Worm (Caenorhabditis elegans) whole organism, late embryonic: Measurements from ENCODE around the gene aat-3.

Experiments
- C08G9.2 ChIP-seq: sonication (generic microtip); optimal IDR thresholded peaks from 2 replicates; lab custom pipeline; 2016; ENCODE audit warnings: mild to moderate bottlenecking, missing genetic modification characterization, moderate library complexity, missing compliant biosample characterization
- C38D4.7 ChIP-seq: fragments of 200-800 bp; sonication (Bioruptor generic); optimal IDR thresholded peaks from 2 replicates; lab custom pipeline; 2018; ENCODE audit warnings: mild to moderate bottlenecking, missing genetic modification characterization, moderate library complexity, missing compliant biosample characterization
- K02D7.2 ChIP-seq: sonication (generic microtip); optimal IDR thresholded peaks from 2 replicates; lab custom pipeline; 2017; ENCODE audit warnings: mild to moderate bottlenecking, missing genetic modification characterization, missing compliant biosample characterization
- T23F11.4 ChIP-seq: fragments of 200-800 bp; sonication (Bioruptor generic); optimal IDR thresholded peaks from 2 replicates; lab custom pipeline; 2018; ENCODE audit warnings: mild to moderate bottlenecking, missing genetic modification characterization, missing compliant biosample characterization
- Y22D7AL.16 ChIP-seq: sonication (generic microtip); optimal IDR thresholded peaks from 2 replicates; lab custom pipeline; 2016; ENCODE audit warnings: missing genetic modification characterization, missing compliant biosample characterization
- ceh-18 ChIP-seq: sonication (generic microtip); optimal IDR thresholded peaks from 2 replicates; lab custom pipeline; 2016; ENCODE audit warnings: missing genetic modification characterization, missing compliant biosample characterization
- ceh-22 ChIP-seq: sonication (generic microtip); optimal IDR thresholded peaks from 2 replicates; lab custom pipeline; 2017; ENCODE audit warnings: missing biosample characterization, missing genetic modification characterization
- ceh-30 ChIP-seq: fragments of 150-350 bp; optimal IDR thresholded peaks from 2 replicates; lab custom pipeline; 2014; ENCODE audit warnings: missing biosample characterization, missing genetic modification characterization
- ceh-31 ChIP-seq: sonication (generic microtip); optimal IDR thresholded peaks from 2 replicates; lab custom pipeline; 2016; ENCODE audit warnings: missing genetic modification characterization, missing compliant biosample characterization
- ceh-34 ChIP-seq: sonication (generic microtip); optimal IDR thresholded peaks from 2 replicates; lab custom pipeline; 2016; ENCODE audit warnings: mild to moderate bottlenecking, missing genetic modification characterization, missing compliant biosample characterization
- ceh-45 ChIP-seq: fragments of 200-800 bp; sonication (Bioruptor generic); IDR thresholded peaks from 2 replicates; pipeline ENCODE4 v1.3.6; 2022; ENCODE audit warnings: missing genetic modification reagents, missing genetic modification characterization, missing compliant biosample characterization
- ceh-48 ChIP-seq: sonication (generic microtip); optimal IDR thresholded peaks from 2 replicates; lab custom pipeline; 2016; ENCODE audit warnings: missing genetic modification characterization, inconsistent platforms, missing compliant biosample characterization
- ceh-6 ChIP-seq: fragments of 200-800 bp; sonication (Bioruptor generic); optimal IDR thresholded peaks from 2 replicates; lab custom pipeline; 2018; ENCODE audit warnings: mild to moderate bottlenecking, missing genetic modification characterization, missing compliant biosample characterization
- ceh-9 ChIP-seq: sonication (generic microtip); optimal IDR thresholded peaks from 2 replicates; lab custom pipeline; 2016; ENCODE audit warnings: mild to moderate bottlenecking, missing genetic modification characterization, inconsistent platforms, missing compliant biosample characterization
- dmd-4 ChIP-seq: sonication (generic microtip); optimal IDR thresholded peaks from 2 replicates; lab custom pipeline; 2016; ENCODE audit warnings: borderline replicate concordance, missing genetic modification characterization, missing compliant biosample characterization
- dve-1 ChIP-seq: sonication (generic microtip); optimal IDR thresholded peaks from 2 replicates; lab custom pipeline; 2017; ENCODE audit warnings: antibody characterized with exemption, mild to moderate bottlenecking, missing genetic modification characterization, missing compliant biosample characterization
- elt-2 ChIP-seq: sonication (generic microtip); optimal IDR thresholded peaks from 2 replicates; lab custom pipeline; 2016; ENCODE audit warnings: missing genetic modification reagents, missing genetic modification characterization, missing compliant biosample characterization
- elt-4 ChIP-seq: sonication (generic microtip); optimal IDR thresholded peaks from 2 replicates; lab custom pipeline; 2016; ENCODE audit warnings: missing genetic modification characterization, missing compliant biosample characterization
- fax-1 ChIP-seq: sonication (generic microtip); optimal IDR thresholded peaks from 2 replicates; lab custom pipeline; 2016; ENCODE audit warnings: missing genotype, missing genetic modification characterization, missing compliant biosample characterization
- fkh-6 ChIP-seq: sonication (generic microtip); optimal IDR thresholded peaks from 2 replicates; lab custom pipeline; 2016; ENCODE audit warnings: missing genetic modification characterization, missing compliant biosample characterization
- gmeb-2 ChIP-seq: sonication (generic microtip); optimal IDR thresholded peaks from 2 replicates; lab custom pipeline; 2016; ENCODE audit warnings: missing genetic modification characterization, inconsistent platforms, missing compliant biosample characterization
- hlh-15 ChIP-seq: sonication (generic microtip); optimal IDR thresholded peaks from 2 replicates; lab custom pipeline; 2016; ENCODE audit warnings: missing genetic modification characterization, missing compliant biosample characterization
- hlh-30 ChIP-seq: sonication (generic microtip); optimal IDR thresholded peaks from 2 replicates; lab custom pipeline; 2017; ENCODE audit warnings: antibody characterized with exemption, missing genetic modification characterization, missing compliant biosample characterization; ENCODE audit not compliant: insufficient read depth
- hlh-8 ChIP-seq: sonication (generic microtip); optimal IDR thresholded peaks from 2 replicates; lab custom pipeline; 2016; ENCODE audit warnings: missing genotype, missing genetic modification characterization, missing compliant biosample characterization
- mec-3 ChIP-seq: sonication (generic microtip); optimal IDR thresholded peaks from 2 replicates; lab custom pipeline; 2016; ENCODE audit warnings: borderline replicate concordance, missing genetic modification characterization, missing compliant biosample characterization
- odd-2 ChIP-seq: sonication (generic microtip); optimal IDR thresholded peaks from 2 replicates; lab custom pipeline; 2017; ENCODE audit warnings: antibody characterized with exemption, mild to moderate bottlenecking, missing genetic modification characterization, missing compliant biosample characterization
- pat-9 ChIP-seq: fragments of 200-800 bp; sonication (Bioruptor generic); optimal IDR thresholded peaks from 2 replicates; lab custom pipeline; 2018; ENCODE audit warnings: mild to moderate bottlenecking, missing genetic modification characterization, moderate library complexity, missing compliant biosample characterization
- pha-4 ChIP-seq: fragments of 150-350 bp; optimal IDR thresholded peaks from 2 replicates; lab custom pipeline; 2018; ENCODE audit warnings: missing biosample characterization, missing genetic modification reagents, missing genetic modification characterization
- pros-1 ChIP-seq: fragments of 150-350 bp; optimal IDR thresholded peaks from 2 replicates; lab custom pipeline; 2014; ENCODE audit warnings: missing biosample characterization, missing genetic modification reagents, missing genetic modification characterization
- ref-2 ChIP-seq: sonication (generic microtip); optimal IDR thresholded peaks from 2 replicates; lab custom pipeline; 2016; ENCODE audit warnings: missing genetic modification characterization, missing compliant biosample characterization
- sox-2 ChIP-seq: fragments of 200-800 bp; sonication (Bioruptor generic); IDR thresholded peaks from 2 replicates; pipeline ENCODE4 v1.3.6; 2022; ENCODE audit warnings: missing genetic modification reagents, missing genetic modification characterization, missing compliant biosample characterization
- tbx-2 ChIP-seq: sonication (generic microtip); optimal IDR thresholded peaks from 2 replicates; lab custom pipeline; 2016; ENCODE audit warnings: missing genetic modification characterization, missing compliant biosample characterization
- tbx-7 ChIP-seq: sonication (generic microtip); optimal IDR thresholded peaks from 2 replicates; lab custom pipeline; 2016; ENCODE audit warnings: missing genotype, missing genetic modification characterization, missing compliant biosample characterization
- unc-3 ChIP-seq, 2 experiments: fragments of 200-800 bp in 1 of 2; sonication (Bioruptor generic) in 1 of 2; sonication (generic microtip) in 1 of 2; conservative IDR thresholded peaks in 1 of 2; optimal IDR thresholded peaks in 1 of 2; 2 replicates each; pipeline versions ENCODE4 v1.3.6 to Lab custom; 2016 to 2022; ENCODE audit warnings: missing compliant biosample characterization in 2 of 2, missing genetic modification characterization in 2 of 2, missing genetic modification reagents in 1 of 2
- unc-42 ChIP-seq: sonication (generic microtip); optimal IDR thresholded peaks from 2 replicates; lab custom pipeline; 2016; ENCODE audit warnings: missing genotype, missing genetic modification characterization, missing compliant biosample characterization
- unc-55 ChIP-seq: sonication (generic microtip); optimal IDR thresholded peaks from 2 replicates; lab custom pipeline; 2017; ENCODE audit warnings: missing biosample characterization, missing genetic modification reagents, missing genetic modification characterization

Gene aat-3

DNA sequence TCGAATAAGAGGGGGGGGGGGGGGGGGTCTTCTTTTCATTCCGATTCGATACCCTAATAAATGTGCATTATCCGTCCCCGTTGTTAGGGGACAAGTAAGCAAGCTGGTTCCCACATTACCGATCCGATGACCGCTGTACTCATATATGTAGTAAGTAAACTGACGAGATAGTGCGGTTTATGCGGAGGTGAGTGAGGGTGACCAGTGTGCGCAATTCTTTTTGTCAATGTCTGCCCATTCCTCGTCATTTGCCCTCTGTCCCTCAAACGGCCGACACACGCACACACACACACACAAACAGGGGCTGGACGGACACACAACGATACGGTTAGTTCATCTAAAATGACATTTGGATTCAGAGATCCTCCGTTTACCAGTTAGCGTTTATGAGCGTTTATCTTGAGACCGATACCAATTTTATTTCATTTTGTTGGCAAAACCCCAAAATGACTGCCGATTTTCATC, at the start of gene aat-3 (continued):
- TF ChIP-seq odd-2 (no peak), tbx-7 (no peak), ceh-31 (tag; lab: Kevin White, UChicago) (peak; percentile 42), pat-9 (no peak), K02D7.2 (tag; lab: Kevin White, UChicago) (no peak), pros-1 (peak; percentile 23), fkh-6 (peak; percentile 36), ceh-45 (GFP tag; lab: Robert Waterston, UW) (no peak), elt-2 (no peak), tbx-2 (peak; percentile 17), gmeb-2 (no peak), unc-3 (GFP tag; conservative IDR thresholded peaks at IDR 0.05; lab: Robert Waterston, UW) (no peak), unc-3 (tag; optimal IDR thresholded peaks at IDR 0.05; lab: Kevin White, UChicago) (no peak), ceh-18 (tag; lab: Kevin White, UChicago) (no peak), elt-4 (no peak), C08G9.2 (tag; lab: Kevin White, UChicago) (no peak)
- TF ChIP-seq, all 69 proteins: peak for 10

DNA sequence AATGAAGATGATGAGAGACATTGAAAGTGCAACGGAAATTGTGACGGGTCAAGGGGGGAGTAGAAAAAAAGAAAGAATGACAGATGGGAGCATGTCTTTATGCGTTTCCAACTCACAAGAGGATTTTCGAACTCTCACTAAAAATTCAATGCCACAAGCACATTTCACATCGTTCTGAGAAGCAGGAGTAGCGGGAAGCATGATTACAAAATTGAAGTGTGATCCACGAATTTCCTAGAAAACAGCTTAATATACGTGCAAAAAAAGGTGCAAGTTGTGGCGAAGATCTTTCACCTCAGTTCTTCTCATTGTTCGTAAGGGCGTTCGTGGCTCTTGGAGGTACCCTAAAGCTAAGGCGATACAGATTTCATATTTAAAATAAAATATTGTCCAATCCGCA, 45.3 kb upstream of the aat-3 start:
- TF ChIP-seq dmd-4 (tag; lab: Kevin White, UChicago) (no peak), mec-3 (tag; lab: Kevin White, UChicago) (no peak), T23F11.4 (GFP tag; lab: Kevin White, UChicago) (no peak), sox-2 (GFP tag; lab: Robert Waterston, UW) (no peak), pha-4 (no peak), tbx-2 (no peak), C38D4.7 (no peak), ceh-34 (no peak), ceh-22 (no peak), fkh-6 (no peak), fax-1 (tag; lab: Kevin White, UChicago) (no peak), ceh-48 (tag; lab: Kevin White, UChicago) (no peak), hlh-15 (no peak), C08G9.2 (tag; lab: Kevin White, UChicago) (no peak), dve-1 (tag; lab: Kevin White, UChicago) (no peak)

DNA sequence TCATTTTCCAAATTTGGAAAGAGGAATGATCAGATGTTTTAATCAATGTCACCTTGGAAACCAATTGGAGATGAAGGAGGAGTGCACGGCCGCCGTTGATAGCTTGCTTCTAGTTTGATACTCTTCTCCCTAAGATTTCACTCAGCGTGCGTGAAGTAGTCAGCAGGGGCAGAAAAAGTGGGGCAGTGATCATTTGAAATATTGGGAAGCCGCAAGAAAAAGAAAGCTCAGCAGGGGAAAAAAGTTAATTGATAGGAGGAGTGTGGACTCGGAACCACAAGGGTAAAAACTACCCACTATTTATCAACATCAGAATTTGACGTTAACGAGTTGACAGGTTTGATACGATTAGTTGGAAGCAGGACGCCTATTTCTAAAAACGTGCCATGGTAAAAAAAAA, 43.6 kb upstream of the aat-3 start, which contains the start of gene K02E10.7:
TSS of gene K02E10.7 (minus strand) at position 101 of the 400 bp plus-strand sequence.
- TF ChIP-seq tbx-7 = no peak
- TF ChIP-seq ceh-9 = no peak
- TF ChIP-seq unc-55 = no peak
- TF ChIP-seq hlh-30 = no peak
- TF ChIP-seq hlh-15 = no peak
- TF ChIP-seq Y22D7AL.16 (tag; lab: Kevin White, UChicago) = no peak
- no peak for TF ChIP-seq unc-3 (GFP tag; conservative IDR thresholded peaks at IDR 0.05; lab: Robert Waterston, UW)
- TF ChIP-seq unc-3 (tag; optimal IDR thresholded peaks at IDR 0.05; lab: Kevin White, UChicago) = no peak
- no peak for TF ChIP-seq ceh-6 (GFP tag; lab: Kevin White, UChicago)

DNA sequence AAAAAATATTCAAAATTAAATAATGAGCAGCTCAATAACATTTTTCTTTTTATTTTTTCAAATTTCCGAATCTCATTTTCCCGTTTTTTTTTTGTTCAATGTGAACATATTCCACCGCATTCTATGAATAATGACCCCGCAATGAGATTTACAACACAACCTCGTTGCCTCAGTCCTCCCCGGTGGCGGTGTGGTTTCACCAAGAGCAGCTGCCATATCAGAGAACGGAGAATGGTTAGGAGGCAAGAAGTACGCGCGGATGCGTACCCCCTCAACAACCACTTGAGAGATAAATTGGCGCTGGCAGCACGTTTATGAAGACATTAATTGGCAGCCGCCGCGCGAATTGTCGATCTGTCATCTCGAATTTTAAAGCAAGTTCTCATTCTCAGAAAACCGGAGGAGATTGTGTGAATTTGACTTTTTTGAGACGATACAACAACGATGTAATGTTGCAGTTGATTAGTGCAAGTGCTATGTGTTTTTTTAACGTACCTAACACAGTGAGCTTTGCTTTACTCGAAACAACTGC, 38.3 kb upstream of the aat-3 start:
- no peak for TF ChIP-seq ref-2
- peak; percentile 27 for TF ChIP-seq unc-42
- peak; percentile 68 for TF ChIP-seq unc-55
- TF ChIP-seq hlh-15 = no peak

DNA sequence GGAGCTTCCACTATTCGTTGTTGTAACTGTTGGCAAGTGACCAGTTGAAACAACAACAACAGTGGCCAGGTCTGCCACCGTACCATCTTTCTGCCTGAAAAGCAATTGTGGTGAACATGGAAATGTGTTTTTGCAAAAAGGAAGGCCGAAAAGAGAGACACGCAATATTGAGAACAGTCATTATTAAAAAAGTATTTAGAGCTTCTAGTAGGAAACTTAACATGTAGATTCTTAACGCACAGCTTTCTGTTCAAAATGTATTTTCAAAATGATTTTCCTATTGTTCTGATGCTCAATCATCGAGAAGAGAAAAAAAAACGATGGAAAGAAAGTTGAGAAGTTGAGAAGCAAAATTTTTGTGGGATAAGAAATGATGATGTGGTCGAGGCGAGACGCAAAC, 36.8 kb upstream of the aat-3 start, which contains the start of gene syg-1:
TSS of gene syg-1 (minus strand) at position 101 of the 400 bp plus-strand sequence.
- TF ChIP-seq C08G9.2 (tag; lab: Kevin White, UChicago) (no peak), hlh-8 (tag; lab: Kevin White, UChicago) (no peak), ceh-22 (no peak), pha-4 (no peak), dmd-4 (tag; lab: Kevin White, UChicago) (no peak), ceh-30 (no peak)
